Fruit fly (Drosophila melanogaster) whole organism, embryonic: ENCODE data around the gene nwk.
A peak's percentile ranks its signal among the peaks of the same experiment; 100 is the strongest.

Experiments used
- Adf1 ChIP-seq: fragments of 200-800 bp; sonication (Bioruptor generic); IDR thresholded peaks from 2 replicates; pipeline ENCODE4 v1.3.6; 2022; ENCODE audit warnings: missing biosample characterization, missing genetic modification characterization
- BEAF-32 ChIP-seq: fragments of 200-800 bp; sonication (Bioruptor generic); optimal IDR thresholded peaks from 3 replicates; lab custom pipeline; 2017; ENCODE audit warnings: missing biosample characterization, missing genetic modification characterization, mild to moderate bottlenecking, moderate library complexity, missing genetic modification reagents
- CG10543 ChIP-seq: fragments of 200-800 bp; sonication (Bioruptor generic); optimal IDR thresholded peaks from 3 replicates; lab custom pipeline; 2017; ENCODE audit warnings: missing biosample characterization, mild to moderate bottlenecking, missing genetic modification characterization, moderate library complexity
- CG12155 ChIP-seq: fragments of 200-800 bp; sonication (Bioruptor generic); optimal IDR thresholded peaks from 3 replicates; lab custom pipeline; 2016; ENCODE audit warnings: missing biosample characterization, missing genetic modification characterization
- CG12942 ChIP-seq: fragments of 200-800 bp; sonication (Bioruptor generic); optimal IDR thresholded peaks from 3 replicates; lab custom pipeline; 2016; ENCODE audit warnings: missing biosample characterization, missing genetic modification characterization
- CG13775 ChIP-seq: fragments of 200-800 bp; sonication (Bioruptor generic); optimal IDR thresholded peaks from 3 replicates; lab custom pipeline; 2017; ENCODE audit warnings: missing biosample characterization, mild to moderate bottlenecking, missing genetic modification characterization
- CG18011 ChIP-seq: fragments of 200-800 bp; sonication (Bioruptor generic); optimal IDR thresholded peaks from 2 replicates; lab custom pipeline; 2017; ENCODE audit warnings: missing biosample characterization, missing genetic modification characterization, mild to moderate bottlenecking, moderate library complexity, missing genotype
- CG18619 ChIP-seq: fragments of 200-800 bp; sonication (Bioruptor generic); optimal IDR thresholded peaks from 3 replicates; lab custom pipeline; 2017; ENCODE audit warnings: missing biosample characterization, mild to moderate bottlenecking, missing genetic modification characterization
- CG2120 ChIP-seq: fragments of 200-800 bp; sonication (Bioruptor generic); optimal IDR thresholded peaks from 3 replicates; lab custom pipeline; 2016; ENCODE audit warnings: missing biosample characterization, missing genetic modification characterization
- CG2712 ChIP-seq: fragments of 200-800 bp; optimal IDR thresholded peaks from 3 replicates; lab custom pipeline; 2019; ENCODE audit warnings: missing biosample characterization, mild to moderate bottlenecking, missing genetic modification characterization, moderate library complexity
- CG30403 ChIP-seq: fragments of 200-800 bp; sonication (Bioruptor generic); optimal IDR thresholded peaks from 3 replicates; lab custom pipeline; 2016; ENCODE audit warnings: missing biosample characterization, missing genetic modification characterization
- CG32532 ChIP-seq: fragments of 200-800 bp; sonication (Bioruptor generic); IDR thresholded peaks from 2 replicates; pipeline ENCODE4 v1.3.6; 2022; ENCODE audit warnings: missing biosample characterization, missing genetic modification characterization
- CG34376 ChIP-seq: fragments of 200-800 bp; sonication (Bioruptor generic); optimal IDR thresholded peaks from 2 replicates; lab custom pipeline; 2018; ENCODE audit warnings: missing biosample characterization, mild to moderate bottlenecking, missing genetic modification characterization
- CG6654 ChIP-seq: fragments of 200-800 bp; sonication (Bioruptor generic); optimal IDR thresholded peaks from 2 replicates; lab custom pipeline; 2017; ENCODE audit warnings: missing biosample characterization, mild to moderate bottlenecking, missing genetic modification characterization
- CG9727 ChIP-seq: fragments of 200-800 bp; sonication (Bioruptor generic); optimal IDR thresholded peaks from 3 replicates; lab custom pipeline; 2017; ENCODE audit warnings: missing biosample characterization, mild to moderate bottlenecking, missing genetic modification characterization
- CG9932 ChIP-seq: fragments of 200-800 bp; sonication (Bioruptor generic); IDR thresholded peaks from 2 replicates; pipeline ENCODE4 v1.3.6; 2022; ENCODE audit warnings: missing biosample characterization, missing genetic modification characterization
- CoRest ChIP-seq: fragments of 200-800 bp; sonication (Bioruptor generic); optimal IDR thresholded peaks from 3 replicates; lab custom pipeline; 2018; ENCODE audit warnings: missing biosample characterization, mild to moderate bottlenecking, missing genetic modification characterization, moderate library complexity
- D ChIP-seq, 2 experiments: fragments of 200-800 bp in 1 of 2; fragments of >200 bp in 1 of 2; sonication (Bioruptor generic) in 1 of 2; optimal IDR thresholded peaks; 2 replicates in 1 of 2; 3 replicates in 1 of 2; lab custom pipeline; 2017; ENCODE audit warnings: mild to moderate bottlenecking in 1 of 2, missing biosample characterization in 1 of 2, missing genetic modification characterization in 1 of 2, missing genetic modification reagents in 1 of 2
- D19A ChIP-seq: fragments of 200-800 bp; optimal IDR thresholded peaks from 3 replicates; lab custom pipeline; 2019; ENCODE audit warnings: missing biosample characterization, mild to moderate bottlenecking, missing genetic modification characterization, moderate library complexity
- Ets65A ChIP-seq: fragments of 200-800 bp; sonication (Bioruptor generic); peaks from one replicate; lab custom pipeline; 2016; ENCODE audit warnings: missing biosample characterization, missing genetic modification characterization
- HLH54F ChIP-seq: fragments of 200-800 bp; sonication (Bioruptor generic); optimal IDR thresholded peaks from 3 replicates; lab custom pipeline; 2016; ENCODE audit warnings: missing biosample characterization, missing genetic modification characterization
- Hr3 ChIP-seq: fragments of 200-800 bp; sonication (Bioruptor generic); optimal IDR thresholded peaks from 3 replicates; lab custom pipeline; 2016; ENCODE audit warnings: missing biosample characterization, missing genetic modification characterization
- Myb ChIP-seq: fragments of 200-800 bp; sonication (Bioruptor generic); optimal IDR thresholded peaks from 2 replicates; lab custom pipeline; 2016; ENCODE audit warnings: missing biosample characterization, missing genetic modification characterization
- NfI ChIP-seq: fragments of 200-800 bp; sonication (Bioruptor generic); optimal IDR thresholded peaks from 3 replicates; lab custom pipeline; 2018; ENCODE audit warnings: missing biosample characterization, mild to moderate bottlenecking, missing genetic modification characterization, moderate library complexity
- Pdp1 ChIP-seq, 2 experiments: fragments of 200-800 bp; sonication (Bioruptor generic); optimal IDR thresholded peaks; 3 replicates each; lab custom pipeline; 2016; ENCODE audit warnings: missing biosample characterization in 2 of 2, missing genetic modification characterization in 2 of 2, mild to moderate bottlenecking in 1 of 2, moderate library complexity in 1 of 2
- Sox102F ChIP-seq: fragments of 200-800 bp; sonication (Bioruptor generic); optimal IDR thresholded peaks from 2 replicates; lab custom pipeline; 2018; ENCODE audit warnings: missing biosample characterization, mild to moderate bottlenecking, missing genetic modification characterization, moderate library complexity
- Sry-δ ChIP-seq: fragments of 200-800 bp; sonication (Bioruptor generic); optimal IDR thresholded peaks from 2 replicates; lab custom pipeline; 2016; ENCODE audit warnings: missing biosample characterization, missing genetic modification characterization
- Taf1 ChIP-seq: fragments of 200-800 bp; sonication (Bioruptor generic); IDR thresholded peaks from 2 replicates; pipeline ENCODE4 v1.3.6; 2022; ENCODE audit warnings: missing biosample characterization, missing genetic modification characterization
- Xbp1 ChIP-seq: fragments of 200-800 bp; sonication (Bioruptor generic); optimal IDR thresholded peaks from 3 replicates; lab custom pipeline; 2016; ENCODE audit warnings: missing biosample characterization, mild to moderate bottlenecking, missing genetic modification characterization
- ac ChIP-seq: fragments of 200-800 bp; sonication (Bioruptor generic); optimal IDR thresholded peaks from 3 replicates; lab custom pipeline; 2017; ENCODE audit warnings: missing biosample characterization, mild to moderate bottlenecking, missing genetic modification characterization
- aop ChIP-seq: fragments of 200-800 bp; sonication (Bioruptor generic); IDR thresholded peaks from 2 replicates; pipeline ENCODE4 v1.3.6; 2022; ENCODE audit warnings: missing biosample characterization, missing genetic modification characterization
- bcd ChIP-seq: fragments of 200-800 bp; sonication (Bioruptor generic); optimal IDR thresholded peaks from 2 replicates; lab custom pipeline; 2017; ENCODE audit warnings: missing biosample characterization, mild to moderate bottlenecking, missing genetic modification characterization
- crol ChIP-seq: fragments of 200-800 bp; sonication (Bioruptor generic); IDR thresholded peaks from 2 replicates; pipeline ENCODE4 v1.3.6; 2022; ENCODE audit warnings: missing biosample characterization, missing genetic modification characterization
- lab ChIP-seq: fragments of 200-800 bp; sonication (Bioruptor generic); optimal IDR thresholded peaks from 3 replicates; lab custom pipeline; 2017; ENCODE audit warnings: missing biosample characterization, missing genetic modification characterization, mild to moderate bottlenecking, moderate library complexity, missing genetic modification reagents
- lmd ChIP-seq: fragments of 200-800 bp; sonication (Bioruptor generic); IDR thresholded peaks from 2 replicates; pipeline ENCODE4 v1.3.6; 2022; ENCODE audit warnings: missing biosample characterization, missing genetic modification characterization
- mirr ChIP-seq: fragments of 200-800 bp; sonication (Bioruptor generic); optimal IDR thresholded peaks from 3 replicates; lab custom pipeline; 2018; ENCODE audit warnings: missing biosample characterization, mild to moderate bottlenecking, missing genetic modification characterization
- oc ChIP-seq: fragments of 200-800 bp; sonication (Bioruptor generic); optimal IDR thresholded peaks from 2 replicates; lab custom pipeline; 2018; ENCODE audit warnings: missing biosample characterization, mild to moderate bottlenecking, missing genetic modification characterization, moderate library complexity
- pan ChIP-seq, 4 experiments: fragments of >200 bp in 3 of 4; fragments of 200-800 bp in 1 of 4; sonication (Bioruptor generic) in 1 of 4; optimal IDR thresholded peaks in 3 of 4; IDR thresholded peaks in 1 of 4; 2 replicates each; pipeline versions ENCODE4 v1.3.6 to Lab custom; 2017 to 2022; ENCODE audit warnings: missing biosample characterization in 2 of 4, missing genetic modification characterization in 2 of 4, mixed read lengths in 1 of 4
- pros ChIP-seq: fragments of 200-800 bp; sonication (Bioruptor generic); optimal IDR thresholded peaks from 3 replicates; lab custom pipeline; 2019; ENCODE audit warnings: missing biosample characterization, mild to moderate bottlenecking, missing genetic modification characterization, moderate library complexity
- row ChIP-seq: fragments of 200-800 bp; sonication (Bioruptor generic); IDR thresholded peaks from 3 replicates; pipeline ENCODE4 v1.3.6; 2022; ENCODE audit warnings: missing biosample characterization, missing genetic modification characterization
- sd ChIP-seq: fragments of 200-800 bp; sonication (Bioruptor generic); optimal IDR thresholded peaks from 3 replicates; lab custom pipeline; 2018; ENCODE audit warnings: missing biosample characterization, mild to moderate bottlenecking, missing genetic modification characterization, moderate library complexity
- sqz ChIP-seq: fragments of 200-800 bp; sonication (Bioruptor generic); optimal IDR thresholded peaks from 3 replicates; lab custom pipeline; 2018; ENCODE audit warnings: missing biosample characterization, mild to moderate bottlenecking, missing genetic modification characterization
- sug ChIP-seq: fragments of 200-800 bp; optimal IDR thresholded peaks from 2 replicates; lab custom pipeline; 2019; ENCODE audit warnings: missing biosample characterization, mild to moderate bottlenecking, missing genetic modification characterization, moderate library complexity
- ttk ChIP-seq: fragments of 200-800 bp; sonication (Bioruptor generic); IDR thresholded peaks from 2 replicates; pipeline ENCODE4 v2.1.2; 2022; ENCODE audit warnings: missing biosample characterization, missing genetic modification characterization

nwk gene

dm6 chr3L:9126021-9126811 is 11.4 kb upstream of the nwk start (continued):
- TF ChIP-seq lab (GFP tag; lab: Kevin White, UChicago) (peak; percentile 20), ttk (no peak), BEAF-32 (GFP tag; lab: Kevin White, UChicago) (no peak), CG12155 (GFP tag; lab: Kevin White, UChicago) (peak; percentile 2), Taf1 (no peak), ac (GFP tag; lab: Kevin White, UChicago) (no peak), CG32532 (GFP tag; lab: Robert Waterston, UW) (no peak), CG30403 (GFP tag; lab: Kevin White, UChicago) (peak; percentile 36), mirr (GFP tag; lab: Kevin White, UChicago) (peak; percentile 24), CG9727 (GFP tag; lab: Kevin White, UChicago) (peak; percentile 19), HLH54F (GFP tag; lab: Kevin White, UChicago) (peak; percentile 28), CG34376 (GFP tag; lab: Kevin White, UChicago) (peak; percentile 1), CG10543 (GFP tag; lab: Kevin White, UChicago) (peak; percentile 41), CG2712 (tag; lab: Kevin White, UChicago) (no peak), pan (optimal IDR thresholded peaks at IDR 0.05; lab: Kevin White, UChicago) (no peak), pan (GFP tag; optimal IDR thresholded peaks at IDR 0.05 in 1 of 2, IDR thresholded peaks at IDR 0.05 in 1 of 2) (peak in 1 of 2 experiments; percentile 10), Xbp1 (GFP tag; lab: Kevin White, UChicago) (peak; percentile 38), CG13775 (GFP tag; lab: Kevin White, UChicago) (peak; percentile 18), Adf1 (peak; percentile 74), Sry-δ (GFP tag; lab: Kevin White, UChicago) (no peak), sd (tag; lab: Kevin White, UChicago) (no peak), D19A (tag; lab: Kevin White, UChicago) (peak; percentile 12), lmd (GFP tag; lab: Robert Waterston, UW) (peak; percentile 40), CG9932 (GFP tag; lab: Robert Waterston, UW) (no peak), Hr3 (GFP tag; lab: Kevin White, UChicago) (peak; percentile 19), CoRest (tag; lab: Kevin White, UChicago) (peak; percentile 15), D (optimal IDR thresholded peaks at IDR 0.05; lab: Kevin White, UChicago) (no peak), D (GFP tag; optimal IDR thresholded peaks at IDR 0.05; lab: Kevin White, UChicago) (no peak), CG18619 (GFP tag; lab: Kevin White, UChicago) (peak; percentile 53), aop (GFP tag; lab: Robert Waterston, UW) (no peak), Ets65A (peak; percentile 39), sug (tag; lab: Kevin White, UChicago) (peak; percentile 66), CG18011 (GFP tag; lab: Kevin White, UChicago) (no peak), pros (peak; percentile 14), Sox102F (GFP tag; lab: Kevin White, UChicago) (peak; percentile 25), sqz (GFP tag; lab: Kevin White, UChicago) (peak; percentile 46), CG6654 (GFP tag; lab: Kevin White, UChicago) (no peak), crol (GFP tag; lab: Robert Waterston, UW) (peak; percentile 76), Pdp1 (GFP tag; optimal IDR thresholded peaks at IDR 0.05; lab: Kevin White, UChicago) (peak in 1 of 2 experiments; percentile 59), CG2120 (GFP tag; lab: Kevin White, UChicago) (no peak), CG12942 (no peak), NfI (GFP tag; lab: Kevin White, UChicago) (peak; percentile 8), bcd (GFP tag; lab: Kevin White, UChicago) (peak; percentile 26), oc (tag; lab: Kevin White, UChicago) (no peak), Myb (no peak), row (GFP tag; lab: Robert Waterston, UW) (peak; percentile 56; the same call in 2 of the 3 replicates)
- TF ChIP-seq, all 482 proteins: peak for 50
